Worm (Caenorhabditis elegans): Measurements from ENCODE around the gene let-2.

DNA sequence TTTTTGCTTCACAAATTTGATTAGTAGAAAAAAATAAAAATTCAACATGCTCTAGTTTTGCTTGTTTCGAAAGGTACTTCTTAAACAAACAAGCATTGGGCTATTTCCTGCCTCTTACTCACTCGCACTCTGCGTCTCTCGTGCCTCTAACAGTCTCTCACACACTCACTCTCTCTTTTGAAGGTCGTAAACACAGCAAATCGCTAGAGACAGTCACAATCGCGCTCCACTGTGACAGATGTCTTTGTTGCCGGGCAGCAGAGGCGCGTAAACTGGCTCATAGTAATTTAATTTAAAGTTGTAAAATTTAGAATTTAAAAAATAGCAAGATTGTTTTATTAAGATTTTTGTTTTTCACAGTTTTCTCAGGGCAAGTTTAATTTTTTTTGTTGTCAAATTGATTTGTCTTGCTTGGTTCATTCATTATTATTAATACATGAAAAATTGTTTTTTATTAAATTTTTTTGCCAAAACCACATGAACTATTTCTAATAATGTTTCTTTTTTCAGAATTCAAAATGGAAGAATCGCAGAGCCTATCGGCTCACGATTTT, 57.1 kb downstream of the let-2 start, which contains the start of gene taf-3:
- TF ChIP-seq snu-23 (GFP tag; optimal IDR thresholded peaks at IDR 0.05) (peak; percentile 57), ceh-8 (GFP tag; optimal IDR thresholded peaks at IDR 0.05) (no peak), zip-4 (GFP tag; optimal IDR thresholded peaks at IDR 0.05) (no peak)
